Fruit fly (Drosophila melanogaster) whole organism, embryonic: ENCODE measurements around the gene CG6654.

Experiments used
- BtbVII ChIP-seq: fragments of 200-800 bp; sonication (Bioruptor generic); optimal IDR thresholded peaks from 3 replicates; lab custom pipeline; 2017; ENCODE audit warnings: missing biosample characterization, mild to moderate bottlenecking, missing genetic modification characterization
- CG10543 ChIP-seq: fragments of 200-800 bp; sonication (Bioruptor generic); optimal IDR thresholded peaks from 3 replicates; lab custom pipeline; 2017; ENCODE audit warnings: missing biosample characterization, mild to moderate bottlenecking, missing genetic modification characterization, moderate library complexity
- CG11560 ChIP-seq: fragments of 200-800 bp; sonication (Bioruptor generic); IDR thresholded peaks from 3 replicates; pipeline ENCODE4 v1.3.6; 2022; ENCODE audit warnings: missing biosample characterization, missing genetic modification characterization
- CG12071 ChIP-seq: fragments of 200-800 bp; sonication (Bioruptor generic); optimal IDR thresholded peaks from 3 replicates; lab custom pipeline; 2018; ENCODE audit warnings: missing biosample characterization, mild to moderate bottlenecking, missing genetic modification characterization
- CG13287 ChIP-seq: fragments of 200-800 bp; sonication (Bioruptor generic); IDR thresholded peaks from 2 replicates; pipeline ENCODE4 v1.3.6; 2022; ENCODE audit warnings: missing biosample characterization, missing genetic modification characterization; ENCODE audit not compliant: partially characterized antibody
- CG13624 ChIP-seq: fragments of 200-800 bp; sonication (Bioruptor generic); optimal IDR thresholded peaks from 2 replicates; lab custom pipeline; 2016; ENCODE audit warnings: missing biosample characterization, missing genetic modification characterization
- CG13775 ChIP-seq: fragments of 200-800 bp; sonication (Bioruptor generic); optimal IDR thresholded peaks from 3 replicates; lab custom pipeline; 2017; ENCODE audit warnings: missing biosample characterization, mild to moderate bottlenecking, missing genetic modification characterization
- CG14441 ChIP-seq: fragments of 200-800 bp; sonication (Bioruptor generic); IDR thresholded peaks from 2 replicates; pipeline ENCODE4 v1.3.6; 2022; ENCODE audit warnings: missing biosample characterization, missing genetic modification characterization
- CG15514 ChIP-seq: fragments of 200-800 bp; sonication (Bioruptor generic); optimal IDR thresholded peaks from 3 replicates; lab custom pipeline; 2017; ENCODE audit warnings: missing biosample characterization, missing genetic modification characterization, mild to moderate bottlenecking, moderate library complexity, missing genetic modification reagents
- CG1602 ChIP-seq: fragments of 200-800 bp; sonication (Bioruptor generic); optimal IDR thresholded peaks from 3 replicates; lab custom pipeline; 2016; ENCODE audit warnings: missing biosample characterization, missing genetic modification characterization
- CG1603 ChIP-seq: fragments of 200-800 bp; sonication (Bioruptor generic); optimal IDR thresholded peaks from 2 replicates; lab custom pipeline; 2019; ENCODE audit warnings: missing biosample characterization, mild to moderate bottlenecking, missing genetic modification characterization, moderate library complexity
- CG17186 ChIP-seq: fragments of 200-800 bp; sonication (Bioruptor generic); optimal IDR thresholded peaks from 3 replicates; lab custom pipeline; 2017; ENCODE audit warnings: missing biosample characterization, missing genetic modification reagents, missing genetic modification characterization
- CG1832 ChIP-seq: fragments of 200-800 bp; sonication (Bioruptor generic); optimal IDR thresholded peaks from 2 replicates; lab custom pipeline; 2017; ENCODE audit warnings: missing biosample characterization, mild to moderate bottlenecking, missing genetic modification characterization, inconsistent platforms
- CG32532 ChIP-seq: fragments of 200-800 bp; sonication (Bioruptor generic); IDR thresholded peaks from 2 replicates; pipeline ENCODE4 v1.3.6; 2022; ENCODE audit warnings: missing biosample characterization, missing genetic modification characterization
- CG3995 ChIP-seq: fragments of 200-800 bp; sonication (Bioruptor generic); optimal IDR thresholded peaks from 3 replicates; lab custom pipeline; 2016; ENCODE audit warnings: missing biosample characterization, missing genetic modification characterization
- CG4282 ChIP-seq: fragments of 200-800 bp; sonication (Bioruptor generic); optimal IDR thresholded peaks from 2 replicates; lab custom pipeline; 2016; ENCODE audit warnings: missing biosample characterization, missing genetic modification characterization
- CG4854 ChIP-seq: fragments of 200-800 bp; sonication (Bioruptor generic); optimal IDR thresholded peaks from 2 replicates; lab custom pipeline; 2016; ENCODE audit warnings: missing biosample characterization, missing genetic modification characterization, inconsistent platforms
- CG6683 ChIP-seq: fragments of 200-800 bp; sonication (Bioruptor generic); optimal IDR thresholded peaks from 2 replicates; lab custom pipeline; 2017; ENCODE audit warnings: missing biosample characterization, mild to moderate bottlenecking, missing genetic modification characterization, missing genetic modification reagents
- CG8478 ChIP-seq: fragments of >200 bp; optimal IDR thresholded peaks from 2 replicates; lab custom pipeline; 2018
- Camta ChIP-seq: fragments of 200-800 bp; sonication (Bioruptor generic); optimal IDR thresholded peaks from 2 replicates; lab custom pipeline; 2016; ENCODE audit warnings: missing biosample characterization, missing genetic modification characterization
- Dad ChIP-seq: fragments of 200-800 bp; sonication (Bioruptor generic); optimal IDR thresholded peaks from 3 replicates; lab custom pipeline; 2016; ENCODE audit warnings: missing biosample characterization, missing genetic modification characterization
- E2f1 ChIP-seq: fragments of 200-800 bp; sonication (Bioruptor generic); IDR thresholded peaks from 2 replicates; pipeline ENCODE4 v1.3.6; 2022; ENCODE audit warnings: missing biosample characterization, missing genetic modification characterization
- HmgZ ChIP-seq: fragments of 200-800 bp; sonication (Bioruptor generic); optimal IDR thresholded peaks from 2 replicates; lab custom pipeline; 2018; ENCODE audit warnings: missing biosample characterization, mild to moderate bottlenecking, missing genetic modification characterization
- Hr78 ChIP-seq, 2 experiments: fragments of 200-800 bp in 1 of 2; fragments of >200 bp in 1 of 2; sonication (Bioruptor generic) in 1 of 2; optimal IDR thresholded peaks; 2 replicates each; lab custom pipeline; 2017 to 2019; ENCODE audit warnings: missing biosample characterization in 2 of 2, missing genetic modification characterization in 2 of 2, mild to moderate bottlenecking in 1 of 2, moderate library complexity in 1 of 2
- NC2β ChIP-seq: fragments of 200-800 bp; sonication (Bioruptor generic); optimal IDR thresholded peaks from 2 replicates; lab custom pipeline; 2016; ENCODE audit warnings: missing biosample characterization, missing genetic modification characterization
- Six4 ChIP-seq: fragments of 200-800 bp; sonication (Bioruptor generic); optimal IDR thresholded peaks from 2 replicates; lab custom pipeline; 2016; ENCODE audit warnings: missing biosample characterization, missing genetic modification characterization
- ara ChIP-seq: fragments of 200-800 bp; sonication (Bioruptor generic); IDR thresholded peaks from 2 replicates; pipeline ENCODE4 v1.3.6; 2022; ENCODE audit warnings: missing biosample characterization, missing genetic modification characterization
- ato ChIP-seq: fragments of 200-800 bp; sonication (Bioruptor generic); IDR thresholded peaks from 2 replicates; pipeline ENCODE4 v1.3.6; 2022; ENCODE audit warnings: missing biosample characterization, missing genetic modification characterization; ENCODE audit not compliant: partially characterized antibody
- az2 ChIP-seq: fragments of 200-800 bp; sonication (Bioruptor generic); optimal IDR thresholded peaks from 3 replicates; lab custom pipeline; 2016; ENCODE audit warnings: missing biosample characterization, missing genetic modification characterization
- bbx ChIP-seq: fragments of 200-800 bp; sonication (Bioruptor generic); IDR thresholded peaks from 2 replicates; pipeline ENCODE4 v1.3.6; 2022; ENCODE audit warnings: missing biosample characterization, missing genetic modification characterization; ENCODE audit not compliant: partially characterized antibody
- bcd ChIP-seq: fragments of 200-800 bp; sonication (Bioruptor generic); optimal IDR thresholded peaks from 2 replicates; lab custom pipeline; 2017; ENCODE audit warnings: missing biosample characterization, mild to moderate bottlenecking, missing genetic modification characterization
- chinmo ChIP-seq: fragments of 200-800 bp; sonication (Bioruptor generic); IDR thresholded peaks from 4 replicates; pipeline ENCODE4 v1.3.6; 2022; ENCODE audit warnings: missing biosample characterization, missing genetic modification characterization; ENCODE audit not compliant: partially characterized antibody
- chn ChIP-seq: fragments of 200-800 bp; sonication (Bioruptor generic); optimal IDR thresholded peaks from 2 replicates; lab custom pipeline; 2016; ENCODE audit warnings: missing biosample characterization, missing genetic modification characterization
- ci ChIP-seq: fragments of 200-800 bp; sonication (Bioruptor generic); IDR thresholded peaks from 3 replicates; pipeline ENCODE4 v1.3.6; 2022; ENCODE audit warnings: missing biosample characterization, missing genetic modification characterization
- exex ChIP-seq: fragments of 200-800 bp; sonication (Bioruptor generic); optimal IDR thresholded peaks from 4 replicates; lab custom pipeline; 2018; ENCODE audit warnings: missing biosample characterization, mild to moderate bottlenecking, missing genetic modification characterization, moderate library complexity
- gsb-n ChIP-seq: fragments of 200-800 bp; sonication (Bioruptor generic); optimal IDR thresholded peaks from 3 replicates; lab custom pipeline; 2018; ENCODE audit warnings: missing biosample characterization, mild to moderate bottlenecking, missing genetic modification characterization
- jigr1 ChIP-seq: fragments of 200-800 bp; sonication (Bioruptor generic); IDR thresholded peaks from 3 replicates; pipeline ENCODE4 v1.3.6; 2022; ENCODE audit warnings: missing biosample characterization, missing genetic modification characterization
- jing ChIP-seq: fragments of 200-800 bp; sonication (Bioruptor generic); optimal IDR thresholded peaks from 2 replicates; lab custom pipeline; 2018; ENCODE audit warnings: missing biosample characterization, mild to moderate bottlenecking, missing genetic modification characterization
- org-1 ChIP-seq: fragments of 200-800 bp; sonication (Bioruptor generic); optimal IDR thresholded peaks from 2 replicates; lab custom pipeline; 2017; ENCODE audit warnings: missing biosample characterization, missing genetic modification characterization
- otp ChIP-seq: fragments of 200-800 bp; sonication (Bioruptor generic); IDR thresholded peaks from 3 replicates; pipeline ENCODE4, ENCODE4 v1.3.6; 2022; ENCODE audit warnings: missing biosample characterization, missing genetic modification characterization
- pho ChIP-seq: fragments of 200-800 bp; sonication (Bioruptor generic); optimal IDR thresholded peaks from 2 replicates; lab custom pipeline; 2016; ENCODE audit warnings: missing biosample characterization, missing genetic modification characterization
- pita ChIP-seq: fragments of 200-800 bp; sonication (Bioruptor generic); optimal IDR thresholded peaks from 2 replicates; lab custom pipeline; 2017; ENCODE audit warnings: missing biosample characterization, mild to moderate bottlenecking, missing genetic modification characterization
- schlank ChIP-seq: fragments of 200-800 bp; sonication (Bioruptor generic); optimal IDR thresholded peaks from 2 replicates; lab custom pipeline; 2018; ENCODE audit warnings: missing biosample characterization, mild to moderate bottlenecking, missing genetic modification characterization
- sim ChIP-seq: fragments of 200-800 bp; sonication (Bioruptor generic); IDR thresholded peaks from 2 replicates; pipeline ENCODE4 v1.3.6; 2022; ENCODE audit warnings: missing biosample characterization, missing genetic modification characterization
- slbo ChIP-seq: fragments of 200-800 bp; sonication (Bioruptor generic); IDR thresholded peaks from 2 replicates; pipeline ENCODE4 v1.3.6; 2022; ENCODE audit warnings: missing biosample characterization, missing genetic modification characterization
- so ChIP-seq: fragments of 200-800 bp; sonication (Bioruptor generic); IDR thresholded peaks from 3 replicates; pipeline ENCODE4 v1.3.6; 2022; ENCODE audit warnings: missing biosample characterization, missing genetic modification characterization
- sob ChIP-seq: fragments of 200-800 bp; sonication (Bioruptor generic); IDR thresholded peaks from 2 replicates; pipeline ENCODE4 v1.3.6; 2022; ENCODE audit warnings: missing biosample characterization, missing genetic modification characterization
- sr ChIP-seq: fragments of 200-800 bp; sonication (Bioruptor generic); IDR thresholded peaks from 3 replicates; pipeline ENCODE4 v1.3.6; 2022; ENCODE audit warnings: missing biosample characterization, missing genetic modification characterization
- vnd ChIP-seq: fragments of 200-800 bp; sonication (Bioruptor generic); IDR thresholded peaks from 3 replicates; pipeline ENCODE4 v1.3.6; 2022; ENCODE audit warnings: missing biosample characterization, missing genetic modification characterization; ENCODE audit not compliant: partially characterized antibody
- zf30C ChIP-seq: fragments of 200-800 bp; sonication (Bioruptor generic); optimal IDR thresholded peaks from 3 replicates; lab custom pipeline; 2018; ENCODE audit warnings: missing biosample characterization, mild to moderate bottlenecking, missing genetic modification characterization
- zfh2 ChIP-seq: fragments of 200-800 bp; sonication (Bioruptor generic); optimal IDR thresholded peaks from 2 replicates; lab custom pipeline; 2016; ENCODE audit warnings: missing biosample characterization, missing genetic modification characterization

The CG6654 gene

dm6 chr3R:15243452-15243851 lies 30.0 kb upstream of the CG6654 start (continued):
- TF ChIP-seq CG8478: peak; percentile 88
- no peak for TF ChIP-seq vnd
- peak in 1 of 2 experiments; percentile 68 for TF ChIP-seq Hr78 (GFP tag; optimal IDR thresholded peaks at IDR 0.05; lab: Kevin White, UChicago)
- peak; percentile 17; the same call in 1 of the 2 replicates for TF ChIP-seq bbx (GFP tag; lab: Robert Waterston, UW)
- TF ChIP-seq CG4282 (GFP tag; lab: Kevin White, UChicago): no peak
- peak; percentile 84; the same call in 3 of the 4 replicates for TF ChIP-seq chinmo (GFP tag; lab: Robert Waterston, UW)
- TF ChIP-seq sob (GFP tag; lab: Robert Waterston, UW): no peak
- TF ChIP-seq CG10543 (GFP tag; lab: Kevin White, UChicago): peak; percentile 70
- TF ChIP-seq CG4854 (GFP tag; lab: Kevin White, UChicago): no peak
- no peak for TF ChIP-seq jigr1 (GFP tag; lab: Robert Waterston, UW)
- no peak for TF ChIP-seq org-1 (GFP tag; lab: Kevin White, UChicago)
- TF ChIP-seq CG1832 (GFP tag; lab: Kevin White, UChicago): peak; percentile 75
- no peak for TF ChIP-seq schlank

dm6 chr3R:15243046-15243356 lies 29.5 kb upstream of the CG6654 start:
- TF ChIP-seq CG13287 (GFP tag; lab: Robert Waterston, UW) (no peak), CG32532 (0 out of 2 replicates have a peak, but pooled peaks have one; percentile 40), pho (GFP tag; lab: Kevin White, UChicago) (no peak), ara (GFP tag; lab: Robert Waterston, UW) (no peak), Six4 (no peak), CG1602 (GFP tag; lab: Kevin White, UChicago) (no peak), E2f1 (no peak), ato (GFP tag; lab: Robert Waterston, UW) (no peak), CG13624 (GFP tag; lab: Kevin White, UChicago) (no peak), jing (GFP tag; lab: Kevin White, UChicago) (no peak), otp (GFP tag; lab: Robert Waterston, UW) (no peak), CG12071 (GFP tag; lab: Kevin White, UChicago) (no peak), HmgZ (tag; lab: Kevin White, UChicago) (no peak), slbo (GFP tag; lab: Robert Waterston, UW) (no peak), bcd (GFP tag; lab: Kevin White, UChicago) (no peak), zf30C (GFP tag; lab: Kevin White, UChicago) (no peak), bbx (GFP tag; lab: Robert Waterston, UW) (no peak), CG11560 (tag; lab: Robert Waterston, UW) (no peak), CG14441 (GFP tag; lab: Robert Waterston, UW) (no peak), az2 (GFP tag; lab: Kevin White, UChicago) (no peak), exex (tag; lab: Kevin White, UChicago) (peak; percentile 7), CG15514 (GFP tag; lab: Kevin White, UChicago) (no peak), NC2β (GFP tag; lab: Kevin White, UChicago) (no peak), CG6683 (no peak), sim (GFP tag; lab: Robert Waterston, UW) (no peak), Camta (no peak), CG1603 (no peak), CG13775 (no peak), chn (GFP tag; lab: Kevin White, UChicago) (no peak), gsb-n (tag; lab: Kevin White, UChicago) (no peak), CG17186 (GFP tag; lab: Kevin White, UChicago) (no peak), sr (GFP tag; lab: Robert Waterston, UW) (peak; percentile 70), Hr78 (GFP tag; optimal IDR thresholded peaks at IDR 0.05; lab: Kevin White, UChicago) (peak in 1 of 2 experiments; percentile 45), ci (GFP tag; lab: Robert Waterston, UW) (no peak), CG3995 (GFP tag; lab: Kevin White, UChicago) (peak; percentile 46), Dad (GFP tag; lab: Kevin White, UChicago) (no peak), BtbVII (no peak), so (GFP tag; lab: Robert Waterston, UW) (no peak), zfh2 (no peak), pita (GFP tag; lab: Kevin White, UChicago) (no peak)
